Worm (Caenorhabditis elegans) whole organism, L4/young adult: Measurements from ENCODE around the gene dnj-10.

Source experiments
- W03F9.2 ChIP-seq: fragments of 150-350 bp; optimal IDR thresholded peaks from 2 replicates; lab custom pipeline; 2014; ENCODE audit warnings: missing biosample characterization, missing genetic modification characterization
- him-1 ChIP-seq: sonication (generic microtip); optimal IDR thresholded peaks from 2 replicates; lab custom pipeline; 2016; ENCODE audit warnings: missing genotype, missing genetic modification reagents, missing genetic modification characterization, missing compliant biosample characterization

- TF ChIP-seq him-1 (tag; lab: Kevin White, UChicago) = no peak
- TF ChIP-seq W03F9.2 = no peak
These were observed 8.5 kb upstream of the dnj-10 start, which contains the start of gene ceh-16 for ce11 chrIII:8622435-8622834.
